Fruit fly (Drosophila melanogaster): ENCODE measurements around the gene CG12725.
A peak's percentile ranks its signal among the peaks of the same experiment; 100 is the strongest.

Gene CG12725

DNA sequence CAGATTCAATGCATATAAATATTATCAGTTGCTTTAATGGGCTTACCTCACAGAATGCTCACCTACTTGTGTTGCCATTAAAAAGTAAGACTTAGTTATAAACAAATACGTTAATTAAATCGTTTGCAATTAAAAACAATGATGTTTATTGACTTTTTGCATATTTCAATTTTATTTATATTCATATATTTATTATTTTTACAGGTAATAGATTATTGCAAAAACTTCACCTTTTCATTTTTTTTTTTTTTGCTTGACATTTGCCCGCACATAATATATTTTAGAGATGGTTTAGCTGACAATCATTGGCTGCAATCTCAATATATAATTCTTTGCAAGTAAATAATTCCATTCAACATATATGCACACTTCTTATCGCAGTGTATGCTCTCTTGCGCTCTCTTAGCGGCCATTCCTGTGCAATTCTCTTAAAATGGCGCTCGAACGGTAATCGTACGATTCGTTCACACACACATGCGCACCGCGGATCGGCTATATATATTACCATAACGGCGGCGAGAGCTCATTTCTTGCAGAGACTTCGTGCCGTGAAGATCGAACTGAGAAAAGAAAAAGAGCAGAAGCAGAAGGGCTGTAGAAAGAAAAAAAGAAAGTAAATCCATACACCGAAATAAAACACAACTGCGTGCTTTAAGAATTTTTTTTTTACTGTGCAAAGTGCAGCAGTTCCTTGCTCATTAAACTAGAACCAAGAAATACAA is 6.1 kb downstream of the CG12725 start, which contains the start of gene Bcat (continued):
- peak; percentile 67 for TF ChIP-seq Xbp1 (GFP tag; optimal IDR thresholded peaks at IDR 0.05)
- peak; percentile 69 for TF ChIP-seq Nf-YC (tag; optimal IDR thresholded peaks at IDR 0.05)
- peak; percentile 44 for TF ChIP-seq CG5180 (GFP tag; optimal IDR thresholded peaks at IDR 0.05)
- no peak; the same call in 1 of the 2 replicates for TF ChIP-seq Rx (GFP tag; IDR thresholded peaks at IDR 0.05)
- TF ChIP-seq CG12155 (GFP tag; optimal IDR thresholded peaks at IDR 0.05) = no peak
- TF ChIP-seq CG14050 (GFP tag; IDR thresholded peaks at IDR 0.05) = peak; percentile 50; the same call in 1 of the 3 replicates
- peak; percentile 78 for TF ChIP-seq bcd (GFP tag; optimal IDR thresholded peaks at IDR 0.05)
- TF ChIP-seq CG14965 (GFP tag; optimal IDR thresholded peaks at IDR 0.05; ENCODE audit: borderline replicate concordance) = no peak
- 0 out of 2 replicates have a peak, but pooled peaks have one; percentile 15 for TF ChIP-seq wdn (GFP tag; IDR thresholded peaks at IDR 0.05)
- TF ChIP-seq CG4854 (GFP tag; optimal IDR thresholded peaks at IDR 0.05) = no peak
- TF ChIP-seq nerfin-1 (tag; optimal IDR thresholded peaks at IDR 0.05) = peak; percentile 23
- TF ChIP-seq CG11723 (GFP tag; optimal IDR thresholded peaks at IDR 0.05) = peak; percentile 58
- peak; percentile 52; the same call in 1 of the 2 replicates for TF ChIP-seq CG31224 (GFP tag; IDR thresholded peaks at IDR 0.05)
- TF ChIP-seq CG16815 (GFP tag; optimal IDR thresholded peaks at IDR 0.05) = peak; percentile 60
- TF ChIP-seq CG14667 (GFP tag; IDR thresholded peaks at IDR 0.05) = no peak
- no peak; the same call in 1 of the 2 replicates for TF ChIP-seq klu (GFP tag; IDR thresholded peaks at IDR 0.05)
- no peak for TF ChIP-seq Ets97D (GFP tag; optimal IDR thresholded peaks at IDR 0.05)
- peak; percentile 57 for TF ChIP-seq CG14441 (GFP tag; IDR thresholded peaks at IDR 0.05)
- peak; percentile 35; the same call in 1 of the 2 replicates for TF ChIP-seq CG10366 (GFP tag; IDR thresholded peaks at IDR 0.05)
- TF ChIP-seq Dfd (GFP tag; optimal IDR thresholded peaks at IDR 0.05) = no peak
- peak; percentile 55 for TF ChIP-seq CG6683 (GFP tag; optimal IDR thresholded peaks at IDR 0.05)
- TF ChIP-seq HLH54F (GFP tag; optimal IDR thresholded peaks at IDR 0.05) = peak; percentile 33
- 0 out of 3 replicates have a peak, but pooled peaks have one; percentile 15 for TF ChIP-seq Aef1 (GFP tag; IDR thresholded peaks at IDR 0.05)
- TF ChIP-seq NC2α (GFP tag; optimal IDR thresholded peaks at IDR 0.05) = peak; percentile 4
- peak; percentile 83 for TF ChIP-seq dysf (GFP tag; IDR thresholded peaks at IDR 0.05)
- no peak for TF ChIP-seq CG10565 (GFP tag; optimal IDR thresholded peaks at IDR 0.05)
- TF ChIP-seq CG2875 (GFP tag; optimal IDR thresholded peaks at IDR 0.05) = peak; percentile 9
- TF ChIP-seq jing (GFP tag; optimal IDR thresholded peaks at IDR 0.05) = peak; percentile 31
- TF ChIP-seq CG15601 (tag; optimal IDR thresholded peaks at IDR 0.05) = no peak
- peak; percentile 83 for TF ChIP-seq CG7839 (tag; optimal IDR thresholded peaks at IDR 0.05)
- TF ChIP-seq Mad (GFP tag; optimal IDR thresholded peaks at IDR 0.05) = no peak
- TF ChIP-seq CG31388 (GFP tag; optimal IDR thresholded peaks at IDR 0.05) = no peak
- TF ChIP-seq Gsc (GFP tag; IDR thresholded peaks at IDR 0.05) = no peak
- TF ChIP-seq grau (tag; optimal IDR thresholded peaks at IDR 0.05) = peak; percentile 78
- peak; percentile 78 for TF ChIP-seq CG10543 (GFP tag; optimal IDR thresholded peaks at IDR 0.05)
- no peak for TF ChIP-seq h (optimal IDR thresholded peaks at IDR 0.05)
- peak; percentile 65 for TF ChIP-seq Usf (GFP tag; optimal IDR thresholded peaks at IDR 0.05)
- TF ChIP-seq B-H2 (GFP tag; optimal IDR thresholded peaks at IDR 0.05) = peak; percentile 4
- TF ChIP-seq slou (GFP tag; optimal IDR thresholded peaks at IDR 0.05) = peak; percentile 43
- 0 out of 3 replicates have a peak, but pooled peaks have one; percentile 5 for TF ChIP-seq CG6175 (GFP tag; IDR thresholded peaks at IDR 0.05)
- TF ChIP-seq CG13287 (GFP tag; IDR thresholded peaks at IDR 0.05; ENCODE audit: partially characterized antibody) = no peak; the same call in 1 of the 2 replicates
- TF ChIP-seq Elba2 (GFP tag; optimal IDR thresholded peaks at IDR 0.05) = no peak
- peak; percentile 68; the same call in 1 of the 4 replicates for TF ChIP-seq chinmo (GFP tag; IDR thresholded peaks at IDR 0.05; ENCODE audit: partially characterized antibody)
- 0 out of 2 replicates have a peak, but pooled peaks have one; percentile 26 for TF ChIP-seq E2f1 (GFP tag; IDR thresholded peaks at IDR 0.05)
- TF ChIP-seq pfk (GFP tag; optimal IDR thresholded peaks at IDR 0.05) = no peak
- no peak for TF ChIP-seq prd (optimal IDR thresholded peaks at IDR 0.05)
- TF ChIP-seq prd (GFP tag; IDR thresholded peaks at IDR 0.05) = peak; percentile 59; the same call in 1 of the 3 replicates
- TF ChIP-seq CG18476 (GFP tag; optimal IDR thresholded peaks at IDR 0.05) = peak; percentile 49
- no peak for TF ChIP-seq ac (GFP tag; optimal IDR thresholded peaks at IDR 0.05)
- TF ChIP-seq C15 (GFP tag; IDR thresholded peaks at IDR 0.05) = no peak
